Worm (Caenorhabditis elegans) whole organism, late embryonic: ENCODE data around the gene K08D9.10.

Experiments used
- C08G9.2 ChIP-seq: sonication (generic microtip); optimal IDR thresholded peaks from 2 replicates; lab custom pipeline; 2016; ENCODE audit warnings: mild to moderate bottlenecking, missing genetic modification characterization, moderate library complexity, missing compliant biosample characterization
- F13H6.1 ChIP-seq: sonication (generic microtip); optimal IDR thresholded peaks from 2 replicates; lab custom pipeline; 2016; ENCODE audit warnings: missing genetic modification characterization, missing compliant biosample characterization
- K09A11.1 ChIP-seq: sonication (generic microtip); optimal IDR thresholded peaks from 2 replicates; lab custom pipeline; 2017; ENCODE audit warnings: antibody characterized with exemption, mild to moderate bottlenecking, missing genetic modification characterization, missing compliant biosample characterization; ENCODE audit not compliant: insufficient read depth
- T23F11.4 ChIP-seq: fragments of 200-800 bp; sonication (Bioruptor generic); optimal IDR thresholded peaks from 2 replicates; lab custom pipeline; 2018; ENCODE audit warnings: mild to moderate bottlenecking, missing genetic modification characterization, missing compliant biosample characterization
- Y22D7AL.16 ChIP-seq: sonication (generic microtip); optimal IDR thresholded peaks from 2 replicates; lab custom pipeline; 2016; ENCODE audit warnings: missing genetic modification characterization, missing compliant biosample characterization
- ama-1 ChIP-seq: fragments of 150-350 bp; optimal IDR thresholded peaks from 2 replicates; lab custom pipeline; 2014
- ceh-14 ChIP-seq: sonication (generic microtip); optimal IDR thresholded peaks from 2 replicates; lab custom pipeline; 2016; ENCODE audit warnings: missing genotype, missing genetic modification characterization, missing compliant biosample characterization
- ceh-22 ChIP-seq: sonication (generic microtip); optimal IDR thresholded peaks from 2 replicates; lab custom pipeline; 2017; ENCODE audit warnings: missing biosample characterization, missing genetic modification characterization
- ceh-31 ChIP-seq: sonication (generic microtip); optimal IDR thresholded peaks from 2 replicates; lab custom pipeline; 2016; ENCODE audit warnings: missing genetic modification characterization, missing compliant biosample characterization
- ceh-34 ChIP-seq: sonication (generic microtip); optimal IDR thresholded peaks from 2 replicates; lab custom pipeline; 2016; ENCODE audit warnings: mild to moderate bottlenecking, missing genetic modification characterization, missing compliant biosample characterization
- ceh-6 ChIP-seq: fragments of 200-800 bp; sonication (Bioruptor generic); optimal IDR thresholded peaks from 2 replicates; lab custom pipeline; 2018; ENCODE audit warnings: mild to moderate bottlenecking, missing genetic modification characterization, missing compliant biosample characterization
- che-1 ChIP-seq: sonication (generic microtip); optimal IDR thresholded peaks from 2 replicates; lab custom pipeline; 2016; ENCODE audit warnings: mild to moderate bottlenecking, missing genetic modification characterization, missing compliant biosample characterization
- dmd-4 ChIP-seq: sonication (generic microtip); optimal IDR thresholded peaks from 2 replicates; lab custom pipeline; 2016; ENCODE audit warnings: borderline replicate concordance, missing genetic modification characterization, missing compliant biosample characterization
- elt-2 ChIP-seq: sonication (generic microtip); optimal IDR thresholded peaks from 2 replicates; lab custom pipeline; 2016; ENCODE audit warnings: missing genetic modification reagents, missing genetic modification characterization, missing compliant biosample characterization
- elt-4 ChIP-seq: sonication (generic microtip); optimal IDR thresholded peaks from 2 replicates; lab custom pipeline; 2016; ENCODE audit warnings: missing genetic modification characterization, missing compliant biosample characterization
- ets-4 ChIP-seq: sonication (generic microtip); optimal IDR thresholded peaks from 2 replicates; lab custom pipeline; 2016; ENCODE audit warnings: missing genetic modification characterization, missing compliant biosample characterization
- eyg-1 ChIP-seq: sonication (generic microtip); optimal IDR thresholded peaks from 2 replicates; lab custom pipeline; 2016; ENCODE audit warnings: missing genotype, missing genetic modification characterization, missing compliant biosample characterization
- fax-1 ChIP-seq: sonication (generic microtip); optimal IDR thresholded peaks from 2 replicates; lab custom pipeline; 2016; ENCODE audit warnings: missing genotype, missing genetic modification characterization, missing compliant biosample characterization
- gmeb-2 ChIP-seq: sonication (generic microtip); optimal IDR thresholded peaks from 2 replicates; lab custom pipeline; 2016; ENCODE audit warnings: missing genetic modification characterization, inconsistent platforms, missing compliant biosample characterization
- hlh-15 ChIP-seq: sonication (generic microtip); optimal IDR thresholded peaks from 2 replicates; lab custom pipeline; 2016; ENCODE audit warnings: missing genetic modification characterization, missing compliant biosample characterization
- hlh-30 ChIP-seq: sonication (generic microtip); optimal IDR thresholded peaks from 2 replicates; lab custom pipeline; 2017; ENCODE audit warnings: antibody characterized with exemption, missing genetic modification characterization, missing compliant biosample characterization; ENCODE audit not compliant: insufficient read depth
- hlh-8 ChIP-seq: sonication (generic microtip); optimal IDR thresholded peaks from 2 replicates; lab custom pipeline; 2016; ENCODE audit warnings: missing genotype, missing genetic modification characterization, missing compliant biosample characterization
- lim-6 ChIP-seq: sonication (generic microtip); optimal IDR thresholded peaks from 2 replicates; lab custom pipeline; 2016; ENCODE audit warnings: missing genetic modification characterization, missing compliant biosample characterization
- nhr-11 ChIP-seq: fragments of 150-350 bp; optimal IDR thresholded peaks from 2 replicates; lab custom pipeline; 2014; ENCODE audit warnings: missing biosample characterization, missing genetic modification characterization
- nhr-232 ChIP-seq: sonication (generic microtip); optimal IDR thresholded peaks from 2 replicates; lab custom pipeline; 2016; ENCODE audit warnings: missing genetic modification characterization, missing compliant biosample characterization
- pat-9 ChIP-seq: fragments of 200-800 bp; sonication (Bioruptor generic); optimal IDR thresholded peaks from 2 replicates; lab custom pipeline; 2018; ENCODE audit warnings: mild to moderate bottlenecking, missing genetic modification characterization, moderate library complexity, missing compliant biosample characterization
- pax-1 ChIP-seq: fragments of 150-350 bp; optimal IDR thresholded peaks from 2 replicates; lab custom pipeline; 2014; ENCODE audit warnings: missing biosample characterization, missing genetic modification characterization
- pha-4 ChIP-seq: fragments of 150-350 bp; optimal IDR thresholded peaks from 2 replicates; lab custom pipeline; 2018; ENCODE audit warnings: missing biosample characterization, missing genetic modification reagents, missing genetic modification characterization
- pqm-1 ChIP-seq: sonication (generic microtip); optimal IDR thresholded peaks from 2 replicates; lab custom pipeline; 2016; ENCODE audit warnings: missing genetic modification characterization, missing compliant biosample characterization
- pros-1 ChIP-seq: fragments of 150-350 bp; optimal IDR thresholded peaks from 2 replicates; lab custom pipeline; 2014; ENCODE audit warnings: missing biosample characterization, missing genetic modification reagents, missing genetic modification characterization
- sdc-2 ChIP-seq: sonication (generic microtip); optimal IDR thresholded peaks from 2 replicates; lab custom pipeline; 2016; ENCODE audit warnings: missing genotype, missing genetic modification characterization, missing compliant biosample characterization
- sox-2 ChIP-seq: fragments of 200-800 bp; sonication (Bioruptor generic); IDR thresholded peaks from 2 replicates; pipeline ENCODE4 v1.3.6; 2022; ENCODE audit warnings: missing genetic modification reagents, missing genetic modification characterization, missing compliant biosample characterization
- sox-4 ChIP-seq: sonication (generic microtip); optimal IDR thresholded peaks from 2 replicates; lab custom pipeline; 2017; ENCODE audit warnings: mild to moderate bottlenecking, missing genetic modification characterization, inconsistent platforms, missing compliant biosample characterization
- syd-9 ChIP-seq: sonication (generic microtip); optimal IDR thresholded peaks from 2 replicates; lab custom pipeline; 2016; ENCODE audit warnings: mild to moderate bottlenecking, missing genetic modification characterization, moderate library complexity, missing compliant biosample characterization
- tbx-7 ChIP-seq: sonication (generic microtip); optimal IDR thresholded peaks from 2 replicates; lab custom pipeline; 2016; ENCODE audit warnings: missing genotype, missing genetic modification characterization, missing compliant biosample characterization
- ttx-3 ChIP-seq: sonication (generic microtip); optimal IDR thresholded peaks from 2 replicates; lab custom pipeline; 2016; ENCODE audit warnings: missing genetic modification reagents, missing genetic modification characterization, missing compliant biosample characterization

Gene K08D9.10

ce11 chrV:3250153-3250552 is 19.5 kb downstream of the K08D9.10 start, which contains the start of gene T28A11.13:
Gene T28A11.13 (minus strand): TSS chrV:3250253.
- no peak for TF ChIP-seq ceh-34 (tag; lab: Kevin White, UChicago)
- no peak for TF ChIP-seq lim-6 (tag; lab: Kevin White, UChicago)
- TF ChIP-seq C08G9.2 (tag; lab: Kevin White, UChicago) = no peak
- TF ChIP-seq pat-9 (tag; lab: Kevin White, UChicago) = no peak
- TF ChIP-seq sox-2 (GFP tag; lab: Robert Waterston, UW) = no peak
- TF ChIP-seq pax-1 = no peak
- TF ChIP-seq hlh-15 = no peak
- no peak for TF ChIP-seq eyg-1 (tag; lab: Kevin White, UChicago)
- TF ChIP-seq ama-1 (lab: Kevin White, UChicago) = no peak
- TF ChIP-seq T23F11.4 (GFP tag; lab: Kevin White, UChicago) = no peak
- no peak for TF ChIP-seq dmd-4 (tag; lab: Kevin White, UChicago)
- TF ChIP-seq K09A11.1 (tag; lab: Kevin White, UChicago) = no peak
- TF ChIP-seq hlh-8 (tag; lab: Kevin White, UChicago) = no peak
- TF ChIP-seq ceh-6 (GFP tag; lab: Kevin White, UChicago) = no peak
- TF ChIP-seq pha-4 = no peak
- TF ChIP-seq nhr-232 (tag; lab: Kevin White, UChicago) = no peak

DNA sequence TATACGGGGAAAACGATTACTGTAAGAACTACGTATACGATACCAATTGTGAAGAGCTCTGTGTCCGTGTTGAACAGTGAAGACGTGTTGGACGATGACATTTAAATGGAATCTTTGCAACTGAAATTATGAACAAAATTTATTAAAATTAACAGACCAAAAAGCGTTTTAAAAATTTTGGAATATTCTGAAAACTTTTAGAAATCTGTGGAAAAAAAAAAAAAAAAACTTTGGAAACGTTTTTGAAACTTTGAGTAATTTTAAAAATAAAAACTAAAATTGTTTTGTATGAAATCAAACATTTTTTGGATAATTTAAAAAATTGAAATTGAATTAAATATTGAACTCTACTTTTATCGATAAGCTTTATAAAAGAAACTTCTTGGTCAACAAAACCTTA is 25.4 kb downstream of the K08D9.10 start, which contains the start of gene srt-63:
TSS of gene srt-63 (minus strand) at position 101 of the 400 bp plus-strand sequence.
- TF ChIP-seq elt-2 (no peak), pha-4 (no peak), ceh-22 (tag; lab: Kevin White, UChicago) (no peak), ceh-14 (tag; lab: Kevin White, UChicago) (no peak), pax-1 (no peak), C08G9.2 (tag; lab: Kevin White, UChicago) (no peak), T23F11.4 (GFP tag; lab: Kevin White, UChicago) (no peak), fax-1 (tag; lab: Kevin White, UChicago) (no peak), syd-9 (no peak), ttx-3 (no peak), pqm-1 (tag; lab: Kevin White, UChicago) (no peak), che-1 (no peak), sox-4 (no peak), gmeb-2 (tag; lab: Kevin White, UChicago) (no peak), nhr-11 (tag; lab: Kevin White, UChicago) (no peak), Y22D7AL.16 (no peak), nhr-232 (tag; lab: Kevin White, UChicago) (no peak)

DNA sequence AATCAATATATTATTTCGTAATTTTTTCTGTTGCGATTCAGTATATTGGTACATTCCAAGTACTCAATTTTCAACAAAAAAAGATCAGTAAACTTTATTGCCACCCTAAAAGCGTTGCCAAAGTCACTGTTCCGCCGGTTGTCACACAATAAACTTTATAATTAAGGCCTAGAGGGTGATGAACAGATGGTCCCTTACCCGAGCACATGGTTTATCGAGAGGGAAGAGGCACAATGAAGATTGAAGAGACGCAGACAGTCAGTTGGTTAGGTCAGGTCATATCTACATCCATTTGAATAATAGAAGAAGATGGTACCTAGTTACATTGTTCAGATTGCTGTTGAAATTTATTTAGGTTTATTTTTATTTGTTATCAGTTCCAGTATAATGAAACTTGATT is 26.1 kb downstream of the K08D9.10 start:
- TF ChIP-seq sox-4 (no peak), hlh-8 (tag; lab: Kevin White, UChicago) (peak; percentile 30), syd-9 (no peak), K09A11.1 (tag; lab: Kevin White, UChicago) (no peak), tbx-7 (tag; lab: Kevin White, UChicago) (no peak), hlh-30 (tag; lab: Kevin White, UChicago) (peak; percentile 37), pqm-1 (tag; lab: Kevin White, UChicago) (no peak), lim-6 (tag; lab: Kevin White, UChicago) (no peak)

ce11 chrV:3257277-3257676 is 26.6 kb downstream of the K08D9.10 start, which contains the start of gene T28A11.22:
Gene T28A11.22 (plus strand): TSS chrV:3257577.
- TF ChIP-seq sox-2 (GFP tag; lab: Robert Waterston, UW) (no peak), F13H6.1 (tag; lab: Kevin White, UChicago) (no peak), hlh-15 (no peak), ceh-31 (tag; lab: Kevin White, UChicago) (no peak), sox-4 (no peak), pros-1 (tag; lab: Kevin White, UChicago) (no peak), ets-4 (no peak), nhr-11 (tag; lab: Kevin White, UChicago) (no peak), sdc-2 (tag; lab: Kevin White, UChicago) (no peak), elt-4 (no peak)
